Fruit fly (Drosophila melanogaster): ENCODE data around the gene CG14926.

- no peak for TF ChIP-seq psq (GFP tag; optimal IDR thresholded peaks at IDR 0.05)
- no peak for TF ChIP-seq dmrt93B (GFP tag; optimal IDR thresholded peaks at IDR 0.05)
- TF ChIP-seq Vsx2 (GFP tag; optimal IDR thresholded peaks at IDR 0.05; ENCODE audit: partially characterized antibody): no peak
- TF ChIP-seq woc (GFP tag; optimal IDR thresholded peaks at IDR 0.05): no peak
- TF ChIP-seq Mio (GFP tag; optimal IDR thresholded peaks at IDR 0.05): no peak
- no peak for TF ChIP-seq lola (GFP tag; optimal IDR thresholded peaks at IDR 0.05)
- TF ChIP-seq Rel (GFP tag; optimal IDR thresholded peaks at IDR 0.05): no peak
- TF ChIP-seq Rel (tag; optimal IDR thresholded peaks at IDR 0.05): no peak
- no peak for TF ChIP-seq GATAd (GFP tag; optimal IDR thresholded peaks at IDR 0.05)
- peak; percentile 5 for TF ChIP-seq OdsH (GFP tag; optimal IDR thresholded peaks at IDR 0.05)
- TF ChIP-seq CG32264 (GFP tag; optimal IDR thresholded peaks at IDR 0.05): no peak
- TF ChIP-seq tai (GFP tag; optimal IDR thresholded peaks at IDR 0.05): no peak
- no peak for TF ChIP-seq usp (GFP tag; optimal IDR thresholded peaks at IDR 0.05)
Measured at dm6 chr2L:11384747-11385146, 41.6 kb upstream of the CG14926 start.
